Fruit fly (Drosophila melanogaster): ENCODE measurements around the gene qjt.

Gene qjt

DNA sequence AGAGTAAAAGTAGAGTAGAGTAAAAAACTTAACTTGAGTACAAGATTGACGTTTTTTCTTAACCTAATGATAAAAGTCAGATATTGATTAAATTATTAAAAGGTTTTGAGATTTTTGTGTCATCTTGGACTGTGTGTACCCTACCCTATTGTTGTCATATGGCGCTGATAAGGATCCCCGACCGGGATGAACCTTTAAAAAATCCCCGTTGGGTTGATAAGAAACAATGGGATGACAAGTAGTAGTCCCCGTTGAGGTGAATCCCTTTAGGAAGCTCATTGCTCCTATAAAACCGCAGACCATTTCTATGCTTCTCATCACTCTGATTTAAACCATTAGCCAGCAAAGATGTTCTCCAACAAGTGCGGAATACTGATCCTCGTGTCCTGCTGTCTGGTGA, 15.6 kb downstream of the qjt start, which contains the start of gene edin:
Gene edin (plus strand): TSS at position 340 of the 400 bp plus-strand sequence.
- TF ChIP-seq CG17801 (GFP tag; optimal IDR thresholded peaks at IDR 0.05; ENCODE audit: partially characterized antibody): no peak

DNA sequence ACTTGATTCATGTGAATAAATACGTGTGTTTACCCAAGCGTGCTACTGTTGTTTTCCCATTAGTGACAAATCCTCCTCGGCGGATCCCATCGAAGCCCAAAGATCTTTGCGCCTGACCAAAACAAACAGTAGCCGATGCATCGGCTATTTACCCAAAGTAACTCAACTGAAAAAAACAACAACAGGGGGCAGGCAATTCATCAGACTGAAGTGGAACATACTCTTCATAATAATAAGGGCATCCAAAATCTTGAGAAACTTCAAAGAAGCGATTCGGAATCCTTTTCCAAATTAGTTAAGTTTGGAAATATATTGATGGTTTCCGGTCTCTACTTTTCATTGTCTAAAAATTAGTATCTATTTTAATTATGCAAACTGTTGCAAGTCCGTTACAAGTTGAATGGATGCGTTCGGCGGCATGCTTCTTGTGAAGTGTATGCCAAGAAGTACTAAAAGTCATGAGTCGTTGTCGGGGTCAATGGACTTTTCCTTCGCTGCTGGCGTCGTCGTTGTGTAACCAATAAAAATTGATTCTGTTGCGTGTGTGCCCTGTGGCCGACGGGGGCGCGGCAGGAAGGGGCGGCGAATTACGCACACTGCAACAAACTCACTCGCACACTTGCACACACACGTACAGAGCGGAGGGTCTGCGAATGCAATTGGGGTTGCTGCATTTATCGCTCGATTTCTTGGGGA, 16.5 kb downstream of the qjt start:
- TF ChIP-seq CG17801 (GFP tag; optimal IDR thresholded peaks at IDR 0.05; ENCODE audit: partially characterized antibody): no peak

DNA sequence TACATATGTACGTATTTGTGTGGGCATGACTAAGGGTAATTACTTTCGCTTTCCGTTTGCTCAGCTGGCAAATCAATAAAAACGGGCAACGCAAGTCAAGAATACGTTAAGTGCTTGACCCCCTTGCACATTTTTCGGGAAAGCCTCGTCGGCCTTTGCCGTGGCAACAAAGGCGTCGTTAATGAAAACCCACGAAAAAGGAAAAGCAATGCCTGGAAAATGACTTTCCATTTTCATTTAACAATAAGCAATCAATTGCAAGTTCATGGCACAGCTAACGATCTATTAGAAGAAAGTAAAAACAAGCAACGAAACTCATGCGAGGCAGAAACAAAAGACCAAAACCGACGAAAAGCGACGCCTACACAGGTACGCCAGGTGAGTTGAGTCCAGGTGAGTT, 17.1 kb downstream of the qjt start:
- TF ChIP-seq CG17801 (GFP tag; optimal IDR thresholded peaks at IDR 0.05; ENCODE audit: partially characterized antibody): no peak

DNA sequence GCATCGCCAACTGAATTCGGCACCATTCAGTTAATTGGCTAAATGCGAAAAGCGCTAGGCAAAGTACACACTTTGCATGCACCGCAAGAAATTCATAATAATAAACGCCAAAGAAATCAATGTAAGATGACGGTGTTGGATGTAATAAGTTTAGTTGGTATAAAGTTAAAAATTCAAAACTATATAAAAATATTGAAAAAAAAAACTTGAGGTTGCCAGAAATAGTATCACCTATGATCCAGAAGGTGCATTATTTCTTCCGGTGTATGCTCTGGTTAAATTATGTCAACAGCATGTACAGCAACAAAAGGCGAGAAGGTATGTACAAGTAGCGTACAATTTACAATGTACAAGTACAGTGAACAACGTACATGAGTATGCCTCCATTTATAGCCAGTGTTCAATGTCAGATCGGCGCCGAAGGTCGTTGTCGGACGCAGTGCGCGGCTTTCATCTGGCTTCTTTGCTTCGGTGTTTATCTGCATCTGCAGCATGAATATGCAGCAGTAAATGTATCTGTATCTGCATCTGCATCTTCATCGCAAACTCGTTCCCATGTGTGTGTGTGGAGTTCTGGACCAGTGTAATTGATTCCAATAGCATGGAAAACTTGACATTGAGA, 18.1 kb downstream of the qjt start:
- no peak for TF ChIP-seq CG17801 (GFP tag; optimal IDR thresholded peaks at IDR 0.05; ENCODE audit: partially characterized antibody)

DNA sequence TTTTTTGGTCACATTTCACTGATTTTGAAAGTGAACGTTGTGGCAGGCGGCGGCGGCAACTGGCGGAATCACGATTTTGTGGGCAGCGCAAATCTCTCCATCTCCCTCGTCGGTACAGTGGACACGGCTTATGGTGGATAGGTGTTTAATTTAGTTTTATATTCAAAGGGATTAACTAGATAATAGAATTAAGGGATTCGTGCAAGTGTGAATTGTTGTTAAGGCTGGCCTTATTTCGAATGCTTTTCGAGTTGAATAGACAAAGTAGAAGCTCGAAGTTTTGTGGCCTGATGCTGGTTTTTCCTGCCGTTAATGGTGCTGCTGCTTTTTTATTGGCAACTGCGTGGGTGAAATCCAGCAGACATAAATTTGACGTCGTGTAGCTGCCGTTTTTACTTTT, 19.1 kb downstream of the qjt start:
- TF ChIP-seq CG17801 (GFP tag; optimal IDR thresholded peaks at IDR 0.05; ENCODE audit: partially characterized antibody): no peak

DNA sequence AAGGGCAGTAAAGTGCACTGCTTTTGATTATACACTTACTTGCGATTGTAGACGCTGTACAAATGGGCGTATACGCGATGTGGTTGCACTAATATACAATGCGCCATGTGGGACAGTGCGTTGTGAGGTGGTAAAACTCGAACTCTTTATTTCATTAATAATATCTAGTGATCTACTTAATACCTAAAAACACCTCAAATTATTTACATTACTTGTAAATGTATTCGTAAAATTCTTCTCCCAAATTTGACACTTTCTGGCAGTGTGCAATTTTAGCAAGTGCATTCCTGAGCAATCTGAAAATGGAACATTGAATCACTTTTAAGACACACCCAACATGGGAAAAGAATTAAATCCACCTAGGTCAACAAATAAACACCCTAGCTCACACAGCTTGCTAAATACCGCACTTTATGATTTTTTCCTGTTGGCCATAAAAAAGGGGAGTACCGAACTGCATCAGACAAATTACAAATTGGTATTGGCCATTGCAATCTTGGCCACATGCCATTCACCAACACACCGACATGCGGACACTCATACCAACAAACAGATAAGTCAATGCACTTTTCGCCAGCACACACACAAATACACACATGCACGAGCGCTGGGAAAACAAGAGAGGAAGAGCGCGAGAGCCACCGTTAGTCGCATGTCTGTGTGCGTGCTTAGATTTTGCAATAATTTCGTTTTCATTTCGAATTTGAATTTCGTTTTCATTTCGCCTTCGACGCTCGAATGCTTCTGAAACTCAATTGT, 20.2 kb downstream of the qjt start:
- no peak for TF ChIP-seq CG17801 (GFP tag; optimal IDR thresholded peaks at IDR 0.05; ENCODE audit: partially characterized antibody)

DNA sequence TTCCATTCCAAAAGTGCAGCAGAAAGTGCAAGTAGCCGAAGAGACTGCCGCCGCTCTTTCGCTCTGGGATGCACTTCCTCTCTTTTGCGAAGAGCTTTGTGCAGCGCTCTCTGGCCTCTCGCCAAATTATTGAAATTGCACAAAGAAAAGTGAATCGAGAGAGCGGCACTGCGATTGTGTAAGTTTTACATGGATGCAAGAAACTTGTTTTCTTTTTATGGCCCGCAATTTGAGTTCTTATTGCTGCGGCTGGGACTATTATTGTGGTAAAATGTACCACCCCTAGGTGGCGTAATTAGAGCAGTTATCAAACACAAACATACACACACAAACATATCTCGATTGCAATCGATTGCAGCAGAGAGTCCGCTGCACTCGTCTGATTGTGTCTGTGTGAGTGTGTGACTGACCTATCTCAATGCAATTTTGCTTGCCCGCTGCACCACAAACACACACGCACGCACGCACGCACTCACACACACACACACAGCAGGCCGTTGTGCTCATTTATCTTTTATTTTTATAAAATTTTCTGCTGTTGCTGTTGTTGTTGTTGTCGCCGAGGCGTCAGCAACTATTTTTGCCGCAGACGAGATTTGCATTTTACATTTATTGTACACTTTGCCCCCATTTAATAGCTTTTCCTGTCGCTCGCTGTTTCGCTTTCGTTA, 21.6 kb downstream of the qjt start:
- peak; percentile 16 for TF ChIP-seq CG17801 (GFP tag; optimal IDR thresholded peaks at IDR 0.05; ENCODE audit: partially characterized antibody)

DNA sequence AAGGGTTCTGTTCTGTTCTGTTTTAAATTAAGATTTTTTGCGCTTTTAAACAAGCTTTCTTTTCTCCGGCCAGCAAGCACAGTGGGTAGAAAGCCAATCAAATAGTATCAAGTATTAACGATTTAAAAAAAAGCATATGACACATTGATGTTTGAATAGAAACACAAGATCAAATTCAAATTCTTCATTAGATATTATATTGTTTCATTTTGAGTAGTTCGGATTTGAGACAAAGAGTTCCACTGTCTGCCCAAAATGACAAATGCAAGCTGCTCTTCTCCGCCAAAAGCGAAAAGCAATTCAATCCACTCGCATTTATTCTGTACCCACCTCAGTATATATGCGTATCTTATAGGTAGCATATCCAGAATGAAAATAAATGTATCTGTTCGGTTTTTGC, 23.3 kb downstream of the qjt start:
- no peak for TF ChIP-seq CG17801 (GFP tag; optimal IDR thresholded peaks at IDR 0.05; ENCODE audit: partially characterized antibody)

DNA sequence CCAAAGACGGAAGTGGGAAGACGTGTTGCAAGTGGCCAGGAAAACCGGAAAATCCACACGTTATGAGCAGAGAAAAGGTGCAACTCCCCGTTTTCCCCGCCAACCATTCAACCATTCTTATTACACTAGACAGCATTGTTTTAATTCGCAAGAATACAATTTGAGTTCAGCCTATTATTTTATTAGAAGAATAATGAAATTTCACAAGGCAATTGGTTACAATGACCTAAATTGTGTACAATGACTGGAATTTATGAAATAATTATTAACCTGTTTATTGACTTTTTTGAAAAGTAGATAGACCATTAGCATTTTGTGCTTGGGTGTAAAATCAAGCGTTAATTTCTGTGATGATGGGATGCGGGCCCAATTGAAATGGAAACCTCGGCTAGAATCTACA, 25.6 kb downstream of the qjt start:
- no peak for TF ChIP-seq CG17801 (GFP tag; optimal IDR thresholded peaks at IDR 0.05; ENCODE audit: partially characterized antibody)

DNA sequence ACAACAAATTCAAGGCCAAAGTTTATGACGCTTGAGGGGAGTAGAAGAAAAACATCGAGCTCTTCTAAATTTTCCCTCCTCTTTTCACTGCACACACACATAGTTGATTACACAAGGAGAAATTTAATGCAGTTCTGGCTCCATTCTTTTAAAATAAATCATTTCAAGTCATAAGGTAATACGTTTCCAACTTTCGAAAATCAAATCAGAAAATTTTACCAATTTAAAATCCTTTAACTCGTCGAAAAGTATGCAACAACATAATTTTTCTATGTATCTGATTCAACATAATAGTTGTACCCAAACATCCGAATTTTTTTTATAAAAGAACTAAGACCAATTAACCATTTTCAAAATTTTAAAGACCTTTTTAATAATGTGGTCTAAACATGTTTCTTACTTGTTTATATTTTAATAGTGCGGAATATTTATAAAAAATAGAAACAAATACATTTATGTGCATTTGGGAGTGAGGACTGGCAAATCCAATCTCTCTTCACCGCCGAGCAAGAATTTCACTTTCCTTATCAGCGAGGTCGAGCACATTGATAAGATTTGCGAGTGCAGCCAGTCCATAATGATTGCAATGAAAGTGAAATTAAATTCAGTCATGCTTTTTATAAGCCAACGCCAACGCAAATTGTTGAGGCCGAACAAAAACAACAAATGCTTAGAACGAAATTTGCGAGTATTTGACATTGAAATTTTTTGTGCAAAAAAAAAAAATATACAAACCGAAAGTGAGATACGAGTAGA, 27.3 kb downstream of the qjt start:
- TF ChIP-seq CG17801 (GFP tag; optimal IDR thresholded peaks at IDR 0.05; ENCODE audit: partially characterized antibody): no peak

DNA sequence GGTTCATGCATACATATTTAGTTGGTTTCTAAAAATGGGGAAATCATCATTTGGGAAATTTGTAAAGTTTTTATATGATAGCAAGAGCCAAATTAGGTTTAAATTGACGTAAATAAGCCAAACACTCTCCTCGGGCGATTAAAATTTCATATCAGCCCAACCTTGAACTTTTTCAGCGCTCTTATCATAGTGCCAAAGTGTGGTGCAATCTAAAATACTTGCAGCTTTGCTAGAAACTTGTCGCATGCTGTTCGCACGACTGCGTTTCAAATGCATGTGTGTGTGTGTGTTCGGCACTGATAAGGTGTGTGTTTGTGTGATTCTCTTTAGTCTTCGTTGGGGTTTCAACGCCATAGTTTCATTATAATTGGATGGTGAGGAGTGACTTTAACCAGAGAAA, 27.9 kb downstream of the qjt start:
- no peak for TF ChIP-seq CG17801 (GFP tag; optimal IDR thresholded peaks at IDR 0.05; ENCODE audit: partially characterized antibody)

DNA sequence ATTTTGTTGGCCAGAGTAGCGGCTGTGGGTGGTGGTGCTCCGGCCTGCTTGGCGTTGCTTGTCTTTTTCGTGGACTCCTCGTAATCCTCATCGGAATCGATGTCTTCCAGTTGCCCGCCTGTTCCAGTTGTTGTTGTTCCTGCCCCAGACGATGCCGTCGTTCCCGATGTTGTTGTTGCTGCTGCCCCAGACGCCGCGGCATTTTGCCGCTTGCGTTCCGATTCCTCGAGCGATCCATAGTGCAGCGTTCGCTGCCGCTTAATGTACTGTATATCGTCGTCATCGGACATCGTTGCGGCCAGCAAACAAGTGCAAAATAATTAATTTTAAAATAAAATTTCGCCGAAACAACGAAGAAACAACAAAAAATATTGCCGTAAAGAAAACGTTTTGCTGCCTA, 34.6 kb downstream of the qjt start:
- TF ChIP-seq CG17801 (GFP tag; optimal IDR thresholded peaks at IDR 0.05; ENCODE audit: partially characterized antibody): no peak

DNA sequence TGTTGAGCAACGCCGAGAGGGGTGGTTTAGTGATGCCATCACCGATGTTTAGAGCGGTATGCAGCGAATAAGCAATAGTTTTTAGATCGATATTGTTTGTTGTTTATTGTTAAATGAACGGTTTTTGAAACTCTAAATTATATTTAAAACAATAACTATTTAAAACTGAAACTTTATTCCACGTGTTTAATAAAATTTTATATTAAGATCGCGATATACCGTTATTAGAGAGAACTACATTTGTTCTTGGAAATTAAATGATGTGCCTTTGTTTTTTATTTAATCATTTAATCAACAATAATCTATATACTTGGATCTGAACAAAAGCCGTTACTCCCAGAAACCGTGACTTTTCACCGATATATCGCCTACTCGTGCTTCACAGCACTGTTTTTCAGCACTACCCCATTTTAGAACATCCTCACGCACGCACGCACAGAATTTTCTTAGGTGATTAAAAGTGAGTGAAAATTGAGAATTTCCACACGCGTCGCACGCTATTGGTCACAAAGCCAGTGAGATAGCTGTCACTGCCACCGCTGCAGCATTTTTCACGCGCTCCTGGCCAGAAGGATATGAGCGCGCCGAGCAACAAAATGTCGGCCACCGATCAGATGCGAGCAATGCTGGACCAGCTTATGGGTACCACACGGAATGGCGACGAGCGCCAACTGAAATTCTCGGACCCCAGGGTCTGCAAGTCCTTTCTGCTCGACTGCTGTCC, 35.2 kb downstream of the qjt start, which contains the start of the genes U4-U6-60K and CG7564:
Gene U4-U6-60K (minus strand): TSS at position 20 of the 724 bp plus-strand sequence.
Gene CG7564 (plus strand): TSS at position 406 of the 724 bp plus-strand sequence.
- peak; percentile 2 for TF ChIP-seq CG17801 (GFP tag; optimal IDR thresholded peaks at IDR 0.05; ENCODE audit: partially characterized antibody)

All from ovary, adult (tissue).